Fruit fly (Drosophila melanogaster): ENCODE measurements around the gene CG5984.

Gene CG5984

dm6 chr3R:27282286-27282685, 34.5 kb upstream of the CG5984 start, which contains the start of gene mrt (continued):
- peak; percentile 28; the same call in 1 of the 2 replicates for TF ChIP-seq MBD-R2 (GFP tag; IDR thresholded peaks at IDR 0.05)
- no peak for TF ChIP-seq sna (GFP tag; IDR thresholded peaks at IDR 0.05; ENCODE audit: partially characterized antibody)
- 0 out of 2 replicates have a peak, but pooled peaks have one; percentile 10 for TF ChIP-seq HLH3B (GFP tag; IDR thresholded peaks at IDR 0.05)
- peak; percentile 79 for TF ChIP-seq Meics (GFP tag; optimal IDR thresholded peaks at IDR 0.05)
- no peak for TF ChIP-seq Lpt (GFP tag; optimal IDR thresholded peaks at IDR 0.05)
- TF ChIP-seq bcd (GFP tag; optimal IDR thresholded peaks at IDR 0.05), result peak; percentile 63
- no peak for TF ChIP-seq Oaz (GFP tag; IDR thresholded peaks at IDR 0.05)
- peak; percentile 14; the same call in 1 of the 3 replicates for TF ChIP-seq B-H1 (GFP tag; IDR thresholded peaks at IDR 0.05)
- no peak for TF ChIP-seq Doc2 (GFP tag; IDR thresholded peaks at IDR 0.05)
- TF ChIP-seq Optix (GFP tag; IDR thresholded peaks at IDR 0.05), result no peak
- no peak for TF ChIP-seq CG1832 (GFP tag; optimal IDR thresholded peaks at IDR 0.05)
- TF ChIP-seq sqz (GFP tag; optimal IDR thresholded peaks at IDR 0.05), result no peak
- peak; percentile 54 for TF ChIP-seq CG9817 (tag; optimal IDR thresholded peaks at IDR 0.05)
- no peak for TF ChIP-seq B-H2 (GFP tag; optimal IDR thresholded peaks at IDR 0.05)
- peak; percentile 20 for TF ChIP-seq Asciz (GFP tag; optimal IDR thresholded peaks at IDR 0.05)
- no peak for TF ChIP-seq jigr1 (GFP tag; IDR thresholded peaks at IDR 0.05)
- peak; percentile 37 for TF ChIP-seq schlank (tag; optimal IDR thresholded peaks at IDR 0.05)
- TF ChIP-seq ab (GFP tag; optimal IDR thresholded peaks at IDR 0.05), result peak; percentile 33
- peak; percentile 69 for TF ChIP-seq HHEX (GFP tag; optimal IDR thresholded peaks at IDR 0.05)
- TF ChIP-seq gem (tag; optimal IDR thresholded peaks at IDR 0.05), result peak; percentile 66
- TF ChIP-seq CG11398 (GFP tag; optimal IDR thresholded peaks at IDR 0.05), result peak; percentile 46
- TF ChIP-seq CG13894 (tag; optimal IDR thresholded peaks at IDR 0.05), result no peak
- peak; percentile 6 for TF ChIP-seq Usf (GFP tag; optimal IDR thresholded peaks at IDR 0.05)
- no peak for TF ChIP-seq slou (GFP tag; optimal IDR thresholded peaks at IDR 0.05)
- no peak; the same call in 1 of the 2 replicates for TF ChIP-seq CG32767 (GFP tag; IDR thresholded peaks at IDR 0.05)
- TF ChIP-seq gsb-n (tag; optimal IDR thresholded peaks at IDR 0.05), result peak; percentile 11
- TF ChIP-seq pzg (GFP tag; optimal IDR thresholded peaks at IDR 0.05), result no peak
- no peak for TF ChIP-seq Lhr (GFP tag; optimal IDR thresholded peaks at IDR 0.05)
- TF ChIP-seq CG1233 (GFP tag; optimal IDR thresholded peaks at IDR 0.05), result peak; percentile 33
- TF ChIP-seq seq (GFP tag; IDR thresholded peaks at IDR 0.05), result 0 out of 2 replicates have a peak, but pooled peaks have one; percentile 33
- peak; percentile 10 for TF ChIP-seq CG8281 (tag; optimal IDR thresholded peaks at IDR 0.05)
- no peak for TF ChIP-seq nerfin-1 (tag; optimal IDR thresholded peaks at IDR 0.05)
- TF ChIP-seq D (optimal IDR thresholded peaks at IDR 0.05), result no peak
- TF ChIP-seq D (GFP tag; optimal IDR thresholded peaks at IDR 0.05), result peak; percentile 17
- TF ChIP-seq CG9932 (GFP tag; IDR thresholded peaks at IDR 0.05), result peak; percentile 78
- no peak for TF ChIP-seq CG18011 (GFP tag; optimal IDR thresholded peaks at IDR 0.05)
- 0 out of 2 replicates have a peak, but pooled peaks have one; percentile 25 for TF ChIP-seq bowl (GFP tag; IDR thresholded peaks at IDR 0.05)
- no peak for TF ChIP-seq wek (GFP tag; optimal IDR thresholded peaks at IDR 0.05)
- peak; percentile 46 for TF ChIP-seq shn (GFP tag; optimal IDR thresholded peaks at IDR 0.05)
- no peak for TF ChIP-seq CG6683 (GFP tag; optimal IDR thresholded peaks at IDR 0.05)
- TF ChIP-seq CG17912 (GFP tag; optimal IDR thresholded peaks at IDR 0.05), result no peak
- TF ChIP-seq CG14710 (tag; optimal IDR thresholded peaks at IDR 0.05), result peak; percentile 4
- TF ChIP-seq hb (GFP tag; IDR thresholded peaks at IDR 0.05; ENCODE audit: partially characterized antibody), result no peak
- peak; percentile 56 for TF ChIP-seq unpg (GFP tag; optimal IDR thresholded peaks at IDR 0.05)
- no peak for TF ChIP-seq CG3838 (GFP tag; optimal IDR thresholded peaks at IDR 0.05)
- peak; percentile 34; the same call in 1 of the 3 replicates for TF ChIP-seq Aef1 (GFP tag; IDR thresholded peaks at IDR 0.05)
- no peak for TF ChIP-seq br (optimal IDR thresholded peaks at IDR 0.05)
- no peak for TF ChIP-seq Trl (optimal IDR thresholded peaks at IDR 0.05)
- peak; percentile 47 for TF ChIP-seq Trl (GFP tag; optimal IDR thresholded peaks at IDR 0.05)
- TF ChIP-seq CG11695 (GFP tag; IDR thresholded peaks at IDR 0.05), result 0 out of 3 replicates have a peak, but pooled peaks have one; percentile 43
- peak; percentile 10 for TF ChIP-seq CG1792 (GFP tag; optimal IDR thresholded peaks at IDR 0.05)
- TF ChIP-seq CG15601 (tag; optimal IDR thresholded peaks at IDR 0.05), result no peak
